Fruit fly (Drosophila melanogaster) whole organism, prepupa: ENCODE measurements around the gene mRpL27.

Source experiments
- CG31627 ChIP-seq: fragments of 200-800 bp; sonication (Bioruptor generic); optimal IDR thresholded peaks from 3 replicates; lab custom pipeline; 2016; ENCODE audit warnings: missing biosample characterization, missing genetic modification characterization
- CG6808 ChIP-seq: fragments of 200-800 bp; sonication (Bioruptor generic); optimal IDR thresholded peaks from 3 replicates; lab custom pipeline; 2017; ENCODE audit warnings: missing biosample characterization, missing genetic modification characterization, mild to moderate bottlenecking, moderate library complexity, missing genetic modification reagents
- CG8319 ChIP-seq: fragments of 200-800 bp; sonication (Bioruptor generic); optimal IDR thresholded peaks from 3 replicates; lab custom pipeline; 2016; ENCODE audit warnings: missing biosample characterization, missing genetic modification characterization
- Gug ChIP-seq: fragments of 200-800 bp; sonication (Bioruptor generic); IDR thresholded peaks from 2 replicates; pipeline ENCODE4 v1.3.6; 2022; ENCODE audit warnings: missing biosample characterization, missing genetic modification characterization
- Hr39 ChIP-seq: fragments of 200-800 bp; sonication (Bioruptor generic); optimal IDR thresholded peaks from 2 replicates; lab custom pipeline; 2016; ENCODE audit warnings: missing biosample characterization, missing genetic modification characterization
- Lpt ChIP-seq: fragments of 200-800 bp; sonication (Bioruptor generic); optimal IDR thresholded peaks from 3 replicates; lab custom pipeline; 2016; ENCODE audit warnings: missing biosample characterization, missing genetic modification characterization
- Met ChIP-seq: fragments of 200-800 bp; sonication (Bioruptor generic); optimal IDR thresholded peaks from 3 replicates; lab custom pipeline; 2016; ENCODE audit warnings: missing biosample characterization, missing genetic modification characterization
- spab ChIP-seq: fragments of 200-800 bp; sonication (Bioruptor generic); optimal IDR thresholded peaks from 2 replicates; lab custom pipeline; 2017; ENCODE audit warnings: missing biosample characterization, mild to moderate bottlenecking, missing genetic modification characterization, missing genetic modification reagents

- TF ChIP-seq Met (GFP tag; lab: Kevin White, UChicago) (peak; percentile 95), Gug (GFP tag; lab: Robert Waterston, UW) (peak; percentile 99), Hr39 (GFP tag; lab: Kevin White, UChicago) (peak; percentile 88), Lpt (GFP tag; lab: Kevin White, UChicago) (peak; percentile 93), CG6808 (GFP tag; lab: Kevin White, UChicago) (peak; percentile 95), CG8319 (GFP tag; lab: Kevin White, UChicago) (peak; percentile 98), CG31627 (peak; percentile 91), spab (GFP tag; lab: Kevin White, UChicago) (peak; percentile 98)
Observed at dm6 chr2L:4448582-4449016, 10.8 kb downstream of the mRpL27 start, which contains the start of gene MFS18.
